Fruit fly (Drosophila melanogaster) whole organism, embryonic: ENCODE data around the gene Antp.

ENCODE experiments used
- B-H1 ChIP-seq: fragments of 200-800 bp; sonication (Bioruptor generic); IDR thresholded peaks from 3 replicates; pipeline ENCODE4 v1.3.6; 2022; ENCODE audit warnings: missing biosample characterization, missing genetic modification characterization
- Bdp1 ChIP-seq: fragments of 200-800 bp; sonication (Bioruptor generic); optimal IDR thresholded peaks from 3 replicates; lab custom pipeline; 2016; ENCODE audit warnings: missing biosample characterization, missing genetic modification characterization
- CG10321 ChIP-seq: fragments of 200-800 bp; sonication (Bioruptor generic); IDR thresholded peaks from 2 replicates; pipeline ENCODE4 v1.3.6; 2022; ENCODE audit warnings: missing biosample characterization, missing genetic modification characterization
- CG10979 ChIP-seq: fragments of 200-800 bp; sonication (Bioruptor generic); optimal IDR thresholded peaks from 2 replicates; lab custom pipeline; 2018; ENCODE audit warnings: missing biosample characterization, mild to moderate bottlenecking, missing genetic modification characterization, moderate library complexity
- CG12104 ChIP-seq: fragments of 200-800 bp; sonication (Bioruptor generic); optimal IDR thresholded peaks from 3 replicates; lab custom pipeline; 2016; ENCODE audit warnings: missing biosample characterization, missing genetic modification characterization
- CG12236 ChIP-seq: fragments of 200-800 bp; sonication (Bioruptor generic); optimal IDR thresholded peaks from 2 replicates; lab custom pipeline; 2016; ENCODE audit warnings: missing biosample characterization, missing genetic modification characterization
- CG14860 ChIP-seq: fragments of 200-800 bp; sonication (Bioruptor generic); IDR thresholded peaks from 3 replicates; pipeline ENCODE4 v1.3.6; 2022; ENCODE audit warnings: missing biosample characterization, missing genetic modification characterization; ENCODE audit not compliant: partially characterized antibody
- CG14965 ChIP-seq: fragments of 200-800 bp; sonication (Bioruptor generic); optimal IDR thresholded peaks from 2 replicates; lab custom pipeline; 2016; ENCODE audit warnings: missing biosample characterization, missing genetic modification characterization, borderline replicate concordance
- CG17328 ChIP-seq: fragments of 200-800 bp; sonication (Bioruptor generic); IDR thresholded peaks from 2 replicates; pipeline ENCODE4 v1.3.6; 2022; ENCODE audit warnings: missing biosample characterization, missing genetic modification characterization
- CG17385 ChIP-seq: fragments of 200-800 bp; sonication (Bioruptor generic); optimal IDR thresholded peaks from 3 replicates; lab custom pipeline; 2018; ENCODE audit warnings: missing biosample characterization, mild to moderate bottlenecking, missing genetic modification characterization
- CG18476 ChIP-seq: fragments of 200-800 bp; sonication (Bioruptor generic); optimal IDR thresholded peaks from 2 replicates; lab custom pipeline; 2016; ENCODE audit warnings: missing biosample characterization, mild to moderate bottlenecking, missing genetic modification characterization
- CG2199 ChIP-seq: fragments of 200-800 bp; sonication (Bioruptor generic); IDR thresholded peaks from 3 replicates; pipeline ENCODE4 v1.3.6; 2022; ENCODE audit warnings: missing biosample characterization, missing genetic modification characterization
- CG2678 ChIP-seq: fragments of 200-800 bp; sonication (Bioruptor generic); optimal IDR thresholded peaks from 3 replicates; lab custom pipeline; 2019; ENCODE audit warnings: missing biosample characterization, mild to moderate bottlenecking, missing genetic modification characterization, moderate library complexity
- CG32532 ChIP-seq: fragments of 200-800 bp; sonication (Bioruptor generic); IDR thresholded peaks from 2 replicates; pipeline ENCODE4 v1.3.6; 2022; ENCODE audit warnings: missing biosample characterization, missing genetic modification characterization
- CG34224 ChIP-seq: fragments of 200-800 bp; sonication (Bioruptor generic); IDR thresholded peaks from 3 replicates; pipeline ENCODE4 v1.3.6; 2022; ENCODE audit warnings: missing biosample characterization, missing genetic modification characterization; ENCODE audit not compliant: partially characterized antibody
- CG3726 ChIP-seq: fragments of 200-800 bp; sonication (Bioruptor generic); IDR thresholded peaks from 3 replicates; pipeline ENCODE4, ENCODE4 v1.3.6; 2022; ENCODE audit warnings: missing biosample characterization, missing genetic modification characterization
- CG5180 ChIP-seq: fragments of 200-800 bp; sonication (Bioruptor generic); optimal IDR thresholded peaks from 3 replicates; lab custom pipeline; 2017; ENCODE audit warnings: missing biosample characterization, missing genetic modification characterization, mild to moderate bottlenecking, moderate library complexity, missing genetic modification reagents
- CG6854 ChIP-seq: fragments of 200-800 bp; sonication (Bioruptor generic); optimal IDR thresholded peaks from 3 replicates; lab custom pipeline; 2017; ENCODE audit warnings: missing biosample characterization, mild to moderate bottlenecking, missing genetic modification characterization
- Camta ChIP-seq: fragments of 200-800 bp; sonication (Bioruptor generic); optimal IDR thresholded peaks from 2 replicates; lab custom pipeline; 2016; ENCODE audit warnings: missing biosample characterization, missing genetic modification characterization
- E2f2 ChIP-seq: fragments of 200-800 bp; sonication (Bioruptor generic); IDR thresholded peaks from 2 replicates; pipeline ENCODE4 v1.3.6; 2022; ENCODE audit warnings: missing biosample characterization, missing genetic modification characterization
- Ets65A ChIP-seq: fragments of 200-800 bp; sonication (Bioruptor generic); peaks from one replicate; lab custom pipeline; 2016; ENCODE audit warnings: missing biosample characterization, missing genetic modification characterization
- Ets97D ChIP-seq: fragments of 200-800 bp; sonication (Bioruptor generic); optimal IDR thresholded peaks from 3 replicates; lab custom pipeline; 2016; ENCODE audit warnings: missing biosample characterization, missing genetic modification characterization
- HLH54F ChIP-seq: fragments of 200-800 bp; sonication (Bioruptor generic); optimal IDR thresholded peaks from 3 replicates; lab custom pipeline; 2016; ENCODE audit warnings: missing biosample characterization, missing genetic modification characterization
- Max ChIP-seq: fragments of 200-800 bp; sonication (Bioruptor generic); optimal IDR thresholded peaks from 2 replicates; lab custom pipeline; 2016; ENCODE audit warnings: missing biosample characterization, mild to moderate bottlenecking, missing genetic modification characterization
- Myb ChIP-seq: fragments of 200-800 bp; sonication (Bioruptor generic); optimal IDR thresholded peaks from 2 replicates; lab custom pipeline; 2016; ENCODE audit warnings: missing biosample characterization, missing genetic modification characterization
- Nf-YA ChIP-seq: fragments of 200-800 bp; sonication (Bioruptor generic); IDR thresholded peaks from 2 replicates; pipeline ENCODE4 v1.3.6; 2022; ENCODE audit warnings: missing biosample characterization, missing genetic modification characterization
- Nf-YB ChIP-seq: fragments of 200-800 bp; sonication (Bioruptor generic); optimal IDR thresholded peaks from 3 replicates; lab custom pipeline; 2019; ENCODE audit warnings: missing biosample characterization, mild to moderate bottlenecking, missing genetic modification characterization, moderate library complexity
- Nf-YC ChIP-seq: fragments of 200-800 bp; optimal IDR thresholded peaks from 3 replicates; lab custom pipeline; 2019; ENCODE audit warnings: missing biosample characterization, mild to moderate bottlenecking, missing genetic modification characterization, moderate library complexity
- Optix ChIP-seq: fragments of 200-800 bp; sonication (Bioruptor generic); IDR thresholded peaks from 3 replicates; pipeline ENCODE4 v1.3.6; 2022; ENCODE audit warnings: missing biosample characterization, missing genetic modification characterization
- PHDP ChIP-seq: fragments of 200-800 bp; sonication (Bioruptor generic); optimal IDR thresholded peaks from 3 replicates; lab custom pipeline; 2018; ENCODE audit warnings: missing biosample characterization, mild to moderate bottlenecking, missing genetic modification characterization, moderate library complexity
- Poxn ChIP-seq: fragments of 200-800 bp; sonication (Bioruptor generic); IDR thresholded peaks from 2 replicates; pipeline ENCODE4 v1.3.6; 2022; ENCODE audit warnings: missing biosample characterization, missing genetic modification characterization
- Spps ChIP-seq: fragments of 200-800 bp; sonication (Bioruptor generic); optimal IDR thresholded peaks from 2 replicates; lab custom pipeline; 2018; ENCODE audit warnings: missing biosample characterization, mild to moderate bottlenecking, missing genetic modification characterization
- TFAM ChIP-seq: fragments of 200-800 bp; sonication (Bioruptor generic); optimal IDR thresholded peaks from 2 replicates; lab custom pipeline; 2017; ENCODE audit warnings: missing biosample characterization, missing genetic modification characterization, inconsistent platforms
- Trl ChIP-seq, 3 experiments: fragments of >200 bp in 2 of 3; fragments of 200-800 bp in 1 of 3; sonication (Bioruptor generic) in 1 of 3; optimal IDR thresholded peaks; 2 replicates in 1 of 3; 3 replicates in 2 of 3; lab custom pipeline; 2016 to 2017; ENCODE audit warnings: missing biosample characterization in 1 of 3, missing genetic modification characterization in 1 of 3
- Xbp1 ChIP-seq: fragments of 200-800 bp; sonication (Bioruptor generic); optimal IDR thresholded peaks from 3 replicates; lab custom pipeline; 2016; ENCODE audit warnings: missing biosample characterization, mild to moderate bottlenecking, missing genetic modification characterization
- abd-A ChIP-seq: fragments of 200-800 bp; sonication (Bioruptor generic); optimal IDR thresholded peaks from 3 replicates; lab custom pipeline; 2019; ENCODE audit warnings: missing biosample characterization, mild to moderate bottlenecking, missing genetic modification characterization, moderate library complexity
- chn ChIP-seq: fragments of 200-800 bp; sonication (Bioruptor generic); optimal IDR thresholded peaks from 2 replicates; lab custom pipeline; 2016; ENCODE audit warnings: missing biosample characterization, missing genetic modification characterization
- crol ChIP-seq: fragments of 200-800 bp; sonication (Bioruptor generic); IDR thresholded peaks from 2 replicates; pipeline ENCODE4 v1.3.6; 2022; ENCODE audit warnings: missing biosample characterization, missing genetic modification characterization
- ewg ChIP-seq: fragments of 200-800 bp; sonication (Bioruptor generic); optimal IDR thresholded peaks from 3 replicates; lab custom pipeline; 2017; ENCODE audit warnings: mild to moderate bottlenecking, missing biosample characterization, missing genetic modification reagents, missing genetic modification characterization
- fd102C ChIP-seq: fragments of 200-800 bp; sonication (Bioruptor generic); optimal IDR thresholded peaks from 2 replicates; lab custom pipeline; 2018; ENCODE audit warnings: missing biosample characterization, mild to moderate bottlenecking, missing genetic modification characterization, moderate library complexity
- fd64A ChIP-seq: fragments of 200-800 bp; sonication (Bioruptor generic); optimal IDR thresholded peaks from 3 replicates; lab custom pipeline; 2018; ENCODE audit warnings: missing biosample characterization, mild to moderate bottlenecking, missing genetic modification characterization
- grn ChIP-seq: fragments of 200-800 bp; sonication (Bioruptor generic); optimal IDR thresholded peaks from 3 replicates; lab custom pipeline; 2017; ENCODE audit warnings: missing biosample characterization, missing genetic modification characterization
- kah ChIP-seq: fragments of 200-800 bp; sonication (Bioruptor generic); optimal IDR thresholded peaks from 2 replicates; lab custom pipeline; 2018; ENCODE audit warnings: missing biosample characterization, mild to moderate bottlenecking, missing genetic modification characterization
- nmo ChIP-seq: fragments of 200-800 bp; sonication (Bioruptor generic); optimal IDR thresholded peaks from 2 replicates; lab custom pipeline; 2018; ENCODE audit warnings: missing biosample characterization, mild to moderate bottlenecking, missing genetic modification characterization, moderate library complexity
- nom ChIP-seq: fragments of 200-800 bp; sonication (Bioruptor generic); optimal IDR thresholded peaks from 2 replicates; lab custom pipeline; 2017; ENCODE audit warnings: missing biosample characterization, missing genetic modification characterization, mild to moderate bottlenecking, moderate library complexity, missing genetic modification reagents
- peb ChIP-seq: fragments of 200-800 bp; sonication (Bioruptor generic); IDR thresholded peaks from 2 replicates; pipeline ENCODE4 v1.3.6; 2022; ENCODE audit warnings: missing biosample characterization, missing genetic modification characterization
- rib ChIP-seq: fragments of 200-800 bp; sonication (Bioruptor generic); IDR thresholded peaks from 2 replicates; pipeline ENCODE4 v1.3.6; 2022; ENCODE audit warnings: missing biosample characterization, missing genetic modification characterization
- sens ChIP-seq: fragments of 200-800 bp; sonication (Bioruptor generic); peaks from one replicate; lab custom pipeline; 2016; ENCODE audit warnings: missing biosample characterization, missing genetic modification characterization
- tin ChIP-seq: fragments of 200-800 bp; sonication (Bioruptor generic); optimal IDR thresholded peaks from 3 replicates; lab custom pipeline; 2016; ENCODE audit warnings: missing biosample characterization, missing genetic modification characterization
- wdn ChIP-seq: fragments of 200-800 bp; sonication (Bioruptor generic); IDR thresholded peaks from 2 replicates; pipeline ENCODE4 v1.3.6; 2022; ENCODE audit warnings: missing biosample characterization, missing genetic modification characterization

Antp gene

dm6 chr3R:6853002-6853401 is 146.0 kb downstream of the Antp start:
- TF ChIP-seq ewg (GFP tag; lab: Kevin White, UChicago) (peak; percentile 78), CG10979 (tag; lab: Kevin White, UChicago) (no peak), Nf-YB (GFP tag; lab: Kevin White, UChicago) (peak; percentile 81), fd102C (GFP tag; lab: Kevin White, UChicago) (no peak), Nf-YC (tag; lab: Kevin White, UChicago) (peak; percentile 78), abd-A (tag; lab: Kevin White, UChicago) (no peak), Ets65A (GFP tag; lab: Kevin White, UChicago) (peak; percentile 70), CG10321 (GFP tag; lab: Robert Waterston, UW) (peak; percentile 80), nom (GFP tag; lab: Kevin White, UChicago) (no peak), wdn (no peak)

dm6 chr3R:6849866-6850265 is 149.2 kb downstream of the Antp start, which contains the start of gene Scr:
Scr (minus strand) TSS chr3R:6849981.
- TF ChIP-seq Ets97D (GFP tag; lab: Kevin White, UChicago) (no peak), E2f2 (GFP tag; lab: Robert Waterston, UW) (no peak), CG32532 (GFP tag; lab: Robert Waterston, UW) (no peak), fd64A (GFP tag; lab: Kevin White, UChicago) (no peak), kah (GFP tag; lab: Kevin White, UChicago) (no peak), Bdp1 (GFP tag; lab: Kevin White, UChicago) (no peak), Camta (GFP tag; lab: Kevin White, UChicago) (no peak), Optix (GFP tag; lab: Robert Waterston, UW) (no peak), crol (0 out of 2 replicates have a peak, but pooled peaks have one; percentile 17), CG17385 (GFP tag; lab: Kevin White, UChicago) (no peak), grn (GFP tag; lab: Kevin White, UChicago) (no peak), Xbp1 (GFP tag; lab: Kevin White, UChicago) (no peak), rib (no peak), CG2199 (GFP tag; lab: Robert Waterston, UW) (no peak), CG14860 (GFP tag; lab: Robert Waterston, UW) (no peak), CG6854 (GFP tag; lab: Kevin White, UChicago) (no peak), peb (no peak), CG2678 (tag; lab: Kevin White, UChicago) (no peak), CG12236 (no peak), Nf-YA (GFP tag; lab: Robert Waterston, UW) (peak; percentile 86), CG34224 (GFP tag; lab: Robert Waterston, UW) (peak; percentile 52; the same call in 1 of the 3 replicates), Myb (GFP tag; lab: Kevin White, UChicago) (no peak), CG10979 (tag; lab: Kevin White, UChicago) (no peak), sens (peak; percentile 70), CG12104 (GFP tag; lab: Kevin White, UChicago) (no peak), CG17328 (no peak), Max (GFP tag; lab: Kevin White, UChicago) (no peak), Spps (no peak), Poxn (no peak), PHDP (no peak), TFAM (GFP tag; lab: Kevin White, UChicago) (no peak), tin (GFP tag; lab: Kevin White, UChicago) (no peak), CG5180 (GFP tag; lab: Kevin White, UChicago) (no peak), HLH54F (GFP tag; lab: Kevin White, UChicago) (no peak), nmo (GFP tag; lab: Kevin White, UChicago) (no peak), CG18476 (GFP tag; lab: Kevin White, UChicago) (peak; percentile 35), wdn (no peak), B-H1 (GFP tag; lab: Robert Waterston, UW) (no peak), chn (GFP tag; lab: Kevin White, UChicago) (no peak), CG3726 (GFP tag; lab: Robert Waterston, UW) (no peak), Trl (optimal IDR thresholded peaks at IDR 0.05; lab: Kevin White, UChicago) (no peak), Trl (GFP tag; optimal IDR thresholded peaks at IDR 0.05; lab: Kevin White, UChicago) (no peak), CG14965 (no peak)
